Worm (Caenorhabditis elegans): ENCODE measurements around the gene C33E10.8.

ce11 chrX:17256769-17257168, 37.9 kb downstream of the C33E10.8 start, which contains the start of gene Y40C7B.4:
- no peak for TF ChIP-seq nhr-11 (tag; optimal IDR thresholded peaks at IDR 0.05)
- no peak for TF ChIP-seq fkh-10 (GFP tag; optimal IDR thresholded peaks at IDR 0.05)
- no peak for TF ChIP-seq sox-2 (GFP tag; IDR thresholded peaks at IDR 0.05)
- TF ChIP-seq dve-1 (tag; optimal IDR thresholded peaks at IDR 0.05): no peak
- no peak for TF ChIP-seq pha-2 (tag; optimal IDR thresholded peaks at IDR 0.05)
- no peak for TF ChIP-seq ttx-3 (tag; optimal IDR thresholded peaks at IDR 0.05)

Data from whole organism, late embryonic.